Worm (Caenorhabditis elegans): ENCODE measurements around the gene K07E3.1.

Gene K07E3.1

DNA sequence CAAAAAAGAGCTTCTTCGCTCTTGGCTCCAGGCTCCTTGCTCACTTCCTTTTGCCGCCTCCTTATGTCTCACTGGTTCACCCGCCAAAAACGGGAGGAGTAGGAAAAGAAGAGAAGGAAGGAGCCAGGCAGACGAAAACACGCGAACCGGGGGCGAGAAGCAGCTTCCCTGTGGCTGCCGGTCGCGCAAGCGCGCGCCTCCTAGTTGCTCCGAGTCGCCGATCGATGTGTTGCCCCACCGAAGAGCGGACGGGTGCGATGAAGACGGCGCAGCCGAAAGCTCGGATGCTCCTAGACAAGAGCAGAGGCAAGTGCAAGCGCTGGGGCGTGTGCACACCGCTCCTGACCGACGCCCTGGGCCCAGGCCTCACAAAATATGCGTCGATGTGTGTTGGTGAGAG lies 53.3 kb downstream of the K07E3.1 start (continued):
- TF ChIP-seq elt-2 (tag; optimal IDR thresholded peaks at IDR 0.05) (no peak), ceh-82 (tag; optimal IDR thresholded peaks at IDR 0.05) (peak; percentile 42 to 64 (median 59)), ama-1 (optimal IDR thresholded peaks at IDR 0.05) (no peak), lin-35 (GFP tag; optimal IDR thresholded peaks at IDR 0.05) (peak in 1 of 2 experiments; percentile 27), swsn-7 (tag; optimal IDR thresholded peaks at IDR 0.05) (peak; percentile 60), lin-13 (GFP tag; optimal IDR thresholded peaks at IDR 0.05) (no peak), unc-98 (GFP tag; IDR thresholded peaks at IDR 0.05) (no peak), efl-1 (optimal IDR thresholded peaks at IDR 0.05) (no peak), efl-1 (GFP tag; optimal IDR thresholded peaks at IDR 0.05 in 1 of 2) (peak in 1 of 2 experiments; percentile 4), mep-1 (tag; optimal IDR thresholded peaks at IDR 0.05) (no peak), zip-4 (GFP tag; optimal IDR thresholded peaks at IDR 0.05) (no peak), nhr-11 (tag; optimal IDR thresholded peaks at IDR 0.05) (no peak), nhr-28 (tag; optimal IDR thresholded peaks at IDR 0.05) (no peak), xbp-1 (tag; optimal IDR thresholded peaks at IDR 0.05) (no peak), rnt-1 (tag; optimal IDR thresholded peaks at IDR 0.05) (no peak), pqm-1 (tag; optimal IDR thresholded peaks at IDR 0.05) (no peak), nhr-77 (tag; optimal IDR thresholded peaks at IDR 0.05) (no peak), ztf-4 (tag; optimal IDR thresholded peaks at IDR 0.05) (no peak), vab-15 (tag; optimal IDR thresholded peaks at IDR 0.05) (no peak), C16A3.4 (tag; optimal IDR thresholded peaks at IDR 0.05) (no peak), tbx-2 (tag; optimal IDR thresholded peaks at IDR 0.05) (peak; percentile 7), sup-37 (GFP tag; optimal IDR thresholded peaks at IDR 0.05) (no peak), fkh-8 (tag; optimal IDR thresholded peaks at IDR 0.05) (peak; percentile 93), F16B12.6 (tag; optimal IDR thresholded peaks at IDR 0.05) (no peak), alr-1 (tag; optimal IDR thresholded peaks at IDR 0.05; ENCODE audit: borderline replicate concordance) (no peak), lin-39 (tag; optimal IDR thresholded peaks at IDR 0.05) (no peak), ztf-11 (tag; optimal IDR thresholded peaks at IDR 0.05) (peak in 1 of 2 experiments; percentile 24), isw-1 (GFP tag; IDR thresholded peaks at IDR 0.05) (peak; percentile 24; the same call in 1 of the 2 replicates), snpc-4 (tag; optimal IDR thresholded peaks at IDR 0.05) (no peak), pag-3 (tag; optimal IDR thresholded peaks at IDR 0.05; ENCODE audit: borderline replicate concordance, insufficient read depth) (no peak), unc-86 (tag; optimal IDR thresholded peaks at IDR 0.05) (peak; percentile 30), Y116A8C.19 (tag; optimal IDR thresholded peaks at IDR 0.05; ENCODE audit: borderline replicate concordance) (no peak), aly-2 (tag; optimal IDR thresholded peaks at IDR 0.05) (no peak), ceh-63 (GFP tag; optimal IDR thresholded peaks at IDR 0.05) (no peak), nhr-20 (tag; optimal IDR thresholded peaks at IDR 0.05) (no peak), egl-27 (tag; optimal IDR thresholded peaks at IDR 0.05) (no peak), fkh-4 (tag; optimal IDR thresholded peaks at IDR 0.05; ENCODE audit: borderline replicate concordance) (no peak), dpl-1 (GFP tag; optimal IDR thresholded peaks at IDR 0.05) (peak in 1 of 3 experiments; percentile 24), lin-14 (GFP tag; optimal IDR thresholded peaks at IDR 0.05) (peak; percentile 88), ceh-8 (GFP tag; optimal IDR thresholded peaks at IDR 0.05) (peak; percentile 89), unc-30 (tag; optimal IDR thresholded peaks at IDR 0.05) (no peak)
